Worm (Caenorhabditis elegans) whole organism, L4/young adult: ENCODE measurements around the gene nhr-56.

Experiments used
- W03F9.2 ChIP-seq: fragments of 150-350 bp; optimal IDR thresholded peaks from 2 replicates; lab custom pipeline; 2014; ENCODE audit warnings: missing biosample characterization, missing genetic modification characterization
- him-1 ChIP-seq: sonication (generic microtip); optimal IDR thresholded peaks from 2 replicates; lab custom pipeline; 2016; ENCODE audit warnings: missing genotype, missing genetic modification reagents, missing genetic modification characterization, missing compliant biosample characterization

ce11 chrV:2221764-2222163, 3.0 kb downstream of the nhr-56 start, which contains the start of gene nhr-128:
- TF ChIP-seq him-1 (tag; lab: Kevin White, UChicago) (no peak), W03F9.2 (tag; lab: Kevin White, UChicago) (no peak)
